Worm (Caenorhabditis elegans): Measurements from ENCODE around the gene Y61A9LA.4.
A peak's percentile ranks its signal among the peaks of the same experiment; 100 is the strongest.

Y61A9LA.4 gene

DNA sequence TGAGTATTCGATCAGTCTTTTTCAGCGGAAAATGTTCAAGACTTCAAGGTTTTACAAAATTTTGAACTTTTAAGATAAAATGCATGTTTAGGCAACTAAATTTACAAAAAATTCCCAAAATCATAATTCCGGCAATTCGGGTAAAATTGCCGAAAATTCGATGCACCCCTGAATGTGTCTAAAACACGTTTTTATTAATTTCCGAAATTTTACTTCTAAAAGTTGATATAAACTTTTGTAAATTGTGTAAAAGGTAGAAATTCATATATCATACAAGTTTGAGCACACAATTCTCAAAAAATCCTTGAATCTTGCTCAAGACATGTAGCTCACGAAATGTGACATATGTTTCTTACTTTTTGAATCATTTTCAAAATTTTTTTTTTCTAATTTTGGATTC lies 35.4 kb upstream of the Y61A9LA.4 start:
- TF ChIP-seq hmg-11 (tag; optimal IDR thresholded peaks at IDR 0.05), result no peak
- no peak for TF ChIP-seq lin-39 (tag; optimal IDR thresholded peaks at IDR 0.05)
- no peak for TF ChIP-seq fkh-10 (GFP tag; optimal IDR thresholded peaks at IDR 0.05)
- TF ChIP-seq nhr-23 (tag; optimal IDR thresholded peaks at IDR 0.05), result no peak
- TF ChIP-seq fkh-2 (tag; optimal IDR thresholded peaks at IDR 0.05), result no peak
- TF ChIP-seq jun-1 (tag; optimal IDR thresholded peaks at IDR 0.05), result no peak
- no peak for TF ChIP-seq lin-15B (tag; optimal IDR thresholded peaks at IDR 0.05)
- no peak for TF ChIP-seq nhr-12 (tag; optimal IDR thresholded peaks at IDR 0.05)
- TF ChIP-seq ceh-82 (tag; optimal IDR thresholded peaks at IDR 0.05), result no peak
- no peak for TF ChIP-seq nhr-237 (tag; optimal IDR thresholded peaks at IDR 0.05)
- TF ChIP-seq tbx-2 (tag; optimal IDR thresholded peaks at IDR 0.05), result no peak
- no peak for TF ChIP-seq R02D3.7 (tag; optimal IDR thresholded peaks at IDR 0.05)
- TF ChIP-seq nhr-77 (tag; optimal IDR thresholded peaks at IDR 0.05), result no peak
- TF ChIP-seq nhr-43 (tag; optimal IDR thresholded peaks at IDR 0.05; ENCODE audit: poor library complexity, severe bottlenecking), result no peak

DNA sequence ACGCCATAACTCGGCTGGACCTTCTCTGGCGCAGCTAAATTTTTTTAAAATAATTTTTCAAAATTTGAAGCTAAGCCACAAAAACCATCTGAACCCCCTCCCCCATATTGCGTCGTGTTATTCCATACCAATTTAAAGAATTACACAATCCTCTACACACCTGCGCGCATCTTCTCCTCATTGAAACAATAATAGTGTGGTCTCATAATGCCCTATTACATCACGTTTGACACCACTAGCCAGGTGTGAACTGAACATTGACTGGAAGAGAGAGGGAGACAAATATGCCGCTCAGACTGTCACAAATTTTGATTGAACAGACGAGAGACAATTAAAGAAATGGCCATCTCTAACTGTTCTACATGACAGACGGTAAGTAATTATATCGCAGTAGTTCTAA lies 35.0 kb upstream of the Y61A9LA.4 start:
- TF ChIP-seq eor-1 (tag; optimal IDR thresholded peaks at IDR 0.05), result no peak

DNA sequence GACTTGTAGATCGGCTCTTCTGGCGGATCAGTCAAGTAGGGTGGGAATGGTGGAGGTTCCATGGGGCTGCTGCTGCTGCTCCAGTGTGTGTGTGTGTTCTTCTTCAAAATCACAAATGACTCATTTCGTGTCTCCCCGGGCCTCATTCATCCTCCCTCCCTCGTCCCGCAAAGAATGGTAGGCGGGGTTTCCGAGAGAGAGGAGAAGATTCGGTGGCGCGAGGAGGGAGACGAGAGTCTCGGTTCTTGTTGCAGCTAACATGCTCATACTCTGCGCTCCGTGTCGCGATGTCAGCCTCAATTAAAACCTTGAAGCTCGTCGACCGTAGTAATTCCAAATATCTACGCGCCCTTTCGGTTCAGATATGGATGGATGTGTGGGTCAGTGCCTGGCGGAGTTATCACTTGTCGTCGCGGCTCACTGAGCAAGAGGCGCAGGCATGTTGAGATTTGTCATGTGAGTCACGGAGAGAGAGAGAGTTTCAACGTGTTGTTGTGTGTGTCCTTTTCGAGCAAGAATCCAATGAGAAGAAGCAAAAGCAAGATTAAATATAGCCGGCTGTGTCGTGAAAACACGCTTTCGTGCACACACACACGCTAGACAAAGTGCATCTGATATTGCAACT lies 33.6 kb upstream of the Y61A9LA.4 start:
- TF ChIP-seq pqm-1 (tag; optimal IDR thresholded peaks at IDR 0.05) (no peak), R02D3.7 (tag; optimal IDR thresholded peaks at IDR 0.05) (no peak), ama-1 (optimal IDR thresholded peaks at IDR 0.05) (no peak), lin-39 (tag; optimal IDR thresholded peaks at IDR 0.05) (peak; percentile 37), ceh-28 (tag; optimal IDR thresholded peaks at IDR 0.05) (no peak)

DNA sequence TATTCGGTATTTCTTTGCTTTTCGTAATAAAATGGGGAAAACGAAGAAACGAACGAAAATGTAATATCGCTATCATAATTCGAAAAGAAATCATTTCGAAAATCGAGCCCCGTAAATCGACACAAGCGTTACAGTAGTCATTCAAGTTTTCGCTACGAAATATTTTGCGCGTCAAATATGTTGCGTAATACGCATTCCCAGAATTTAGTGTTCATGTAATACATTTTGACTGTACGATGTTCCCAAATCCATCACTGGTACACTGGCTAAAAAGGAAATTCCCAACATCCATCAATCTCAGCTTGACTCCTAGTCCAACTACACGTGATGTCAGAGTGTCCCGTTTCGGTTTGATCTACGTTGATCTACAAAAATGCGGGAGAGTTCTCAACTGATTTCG lies 32.6 kb upstream of the Y61A9LA.4 start:
- TF ChIP-seq fkh-2 (tag; optimal IDR thresholded peaks at IDR 0.05) (no peak), ztf-11 (tag; optimal IDR thresholded peaks at IDR 0.05) (no peak), aly-2 (tag; optimal IDR thresholded peaks at IDR 0.05) (no peak), elt-1 (tag; optimal IDR thresholded peaks at IDR 0.05) (no peak), pha-4 (tag; optimal IDR thresholded peaks at IDR 0.05) (no peak), nhr-76 (tag; optimal IDR thresholded peaks at IDR 0.05) (no peak), unc-39 (tag; optimal IDR thresholded peaks at IDR 0.05) (no peak), egl-27 (tag; optimal IDR thresholded peaks at IDR 0.05) (no peak), nhr-23 (tag; optimal IDR thresholded peaks at IDR 0.05) (no peak), ceh-9 (tag; optimal IDR thresholded peaks at IDR 0.05) (no peak), lin-15B (tag; optimal IDR thresholded peaks at IDR 0.05) (no peak), hmg-11 (tag; optimal IDR thresholded peaks at IDR 0.05) (no peak), lsy-12 (tag; optimal IDR thresholded peaks at IDR 0.05) (no peak), nhr-67 (tag; optimal IDR thresholded peaks at IDR 0.05) (no peak), elt-3 (tag; optimal IDR thresholded peaks at IDR 0.05) (no peak), zag-1 (tag; optimal IDR thresholded peaks at IDR 0.05) (no peak), sea-2 (GFP tag; optimal IDR thresholded peaks at IDR 0.05) (no peak), daf-12 (tag; optimal IDR thresholded peaks at IDR 0.05) (no peak), ceh-28 (tag; optimal IDR thresholded peaks at IDR 0.05) (no peak), skn-1 (tag; optimal IDR thresholded peaks at IDR 0.05) (no peak)

DNA sequence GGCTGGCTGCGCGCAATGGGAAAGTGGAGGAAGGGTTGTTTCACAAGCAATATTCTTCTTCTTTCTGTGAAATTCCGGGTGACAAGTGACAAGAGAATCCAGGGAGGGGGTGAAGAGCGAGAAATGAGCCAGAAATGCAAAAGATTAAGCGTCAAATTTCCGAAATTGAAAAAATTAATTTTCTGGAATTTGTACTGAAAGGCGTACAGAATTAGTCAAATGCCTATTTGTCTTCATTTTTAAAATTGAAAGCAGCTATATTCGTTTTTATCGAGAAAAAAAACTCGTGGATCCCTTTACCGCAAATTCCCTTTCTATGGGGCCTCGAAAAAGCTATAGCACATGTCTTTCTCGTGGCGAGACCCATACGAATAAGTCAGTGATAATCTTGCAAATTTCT lies 24.8 kb upstream of the Y61A9LA.4 start:
- TF ChIP-seq ztf-4 (tag; optimal IDR thresholded peaks at IDR 0.05), result no peak
- no peak for TF ChIP-seq fkh-2 (tag; optimal IDR thresholded peaks at IDR 0.05)

DNA sequence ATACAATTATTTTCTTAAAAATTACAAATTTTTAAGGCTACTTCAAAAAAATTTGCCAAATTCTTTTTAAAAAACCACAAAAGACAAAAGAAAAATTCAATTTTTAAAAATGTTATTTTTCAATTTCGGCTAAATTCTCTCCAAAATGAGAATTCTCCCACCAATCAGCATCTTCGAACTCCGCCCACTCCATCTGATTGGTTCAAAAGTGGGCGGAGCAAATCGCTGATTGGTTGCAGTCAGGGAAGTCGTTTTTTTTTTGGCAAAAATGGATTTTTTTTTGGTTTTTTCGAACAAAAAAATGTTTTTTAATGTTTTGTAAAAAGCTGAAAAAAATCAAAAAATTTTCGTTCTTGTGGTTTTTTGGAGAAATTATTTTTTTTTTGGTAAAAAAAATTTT lies 20.7 kb upstream of the Y61A9LA.4 start:
- no peak for TF ChIP-seq nhr-28 (tag; optimal IDR thresholded peaks at IDR 0.05)
- no peak for TF ChIP-seq ceh-82 (tag; optimal IDR thresholded peaks at IDR 0.05)
- no peak for TF ChIP-seq ceh-16 (tag; optimal IDR thresholded peaks at IDR 0.05)
- TF ChIP-seq fkh-2 (tag; optimal IDR thresholded peaks at IDR 0.05), result no peak
- TF ChIP-seq nhr-237 (tag; optimal IDR thresholded peaks at IDR 0.05), result no peak
- TF ChIP-seq nhr-23 (tag; optimal IDR thresholded peaks at IDR 0.05), result no peak
- peak; percentile 99 for TF ChIP-seq nfya-1 (tag; optimal IDR thresholded peaks at IDR 0.05; ENCODE audit: insufficient read depth)
- TF ChIP-seq mdl-1 (tag; optimal IDR thresholded peaks at IDR 0.05), result no peak

All from whole organism, L3 larva.